Worm (Caenorhabditis elegans) whole organism, L3 larva: ENCODE results near the gene srg-56.

Experiments
- R02D3.7 ChIP-seq: fragments of 150-350 bp; optimal IDR thresholded peaks from 2 replicates; lab custom pipeline; 2014; ENCODE audit warnings: missing biosample characterization, missing genetic modification characterization
- ZK546.5 ChIP-seq: sonication (generic microtip); optimal IDR thresholded peaks from 2 replicates; lab custom pipeline; 2017; ENCODE audit warnings: missing biosample characterization, missing genetic modification characterization
- aly-2 ChIP-seq: fragments of 150-350 bp; optimal IDR thresholded peaks from 2 replicates; lab custom pipeline; 2014; ENCODE audit warnings: missing biosample characterization, missing genetic modification characterization
- ama-1 ChIP-seq: fragments of 150-350 bp; optimal IDR thresholded peaks from 2 replicates; lab custom pipeline; 2018
- ceh-16 ChIP-seq: sonication (generic microtip); optimal IDR thresholded peaks from 2 replicates; lab custom pipeline; 2017; ENCODE audit warnings: missing biosample characterization, missing genetic modification characterization
- ceh-28 ChIP-seq: fragments of 150-350 bp; optimal IDR thresholded peaks from 2 replicates; lab custom pipeline; 2014; ENCODE audit warnings: missing biosample characterization, missing genetic modification reagents, missing genetic modification characterization
- ceh-82 ChIP-seq: fragments of 150-350 bp; optimal IDR thresholded peaks from 2 replicates; lab custom pipeline; 2014; ENCODE audit warnings: missing biosample characterization, missing genetic modification characterization
- ceh-9 ChIP-seq: sonication (generic microtip); optimal IDR thresholded peaks from 2 replicates; lab custom pipeline; 2018; ENCODE audit warnings: missing biosample characterization, missing genetic modification characterization
- egl-27 ChIP-seq: sonication (generic microtip); optimal IDR thresholded peaks from 4 replicates; lab custom pipeline; 2017; ENCODE audit warnings: missing biosample characterization, missing genetic modification reagents, missing genetic modification characterization
- elt-2 ChIP-seq: sonication (generic microtip); optimal IDR thresholded peaks from 2 replicates; lab custom pipeline; 2016; ENCODE audit warnings: missing genetic modification reagents, mild to moderate bottlenecking, missing genetic modification characterization, missing compliant biosample characterization
- elt-3 ChIP-seq, 3 experiments: fragments of 150-350 bp in 1 of 3; sonication (generic microtip) in 2 of 3; optimal IDR thresholded peaks; 2 replicates in 2 of 3; 4 replicates in 1 of 3; lab custom pipeline; 2014 to 2017; ENCODE audit warnings: missing biosample characterization in 3 of 3, missing genetic modification characterization in 3 of 3
- eor-1 ChIP-seq, 2 experiments: fragments of 150-350 bp; optimal IDR thresholded peaks; 2 replicates each; lab custom pipeline; 2014 to 2018; ENCODE audit warnings: missing biosample characterization in 2 of 2, missing genetic modification characterization in 2 of 2
- fkh-10 ChIP-seq: sonication (generic microtip); optimal IDR thresholded peaks from 2 replicates; lab custom pipeline; 2017; ENCODE audit warnings: missing biosample characterization, missing genetic modification reagents, missing genetic modification characterization
- fos-1 ChIP-seq: fragments of 150-350 bp; optimal IDR thresholded peaks from 2 replicates; lab custom pipeline; 2014; ENCODE audit warnings: missing biosample characterization, missing genetic modification characterization
- hmg-11 ChIP-seq: sonication (generic microtip); optimal IDR thresholded peaks from 2 replicates; lab custom pipeline; 2016; ENCODE audit warnings: missing genetic modification characterization, missing compliant biosample characterization
- lin-15B ChIP-seq: fragments of 150-350 bp; optimal IDR thresholded peaks from 2 replicates; lab custom pipeline; 2014; ENCODE audit warnings: missing biosample characterization, missing genetic modification characterization
- mml-1 ChIP-seq: fragments of 150-350 bp; sonication (generic microtip); optimal IDR thresholded peaks from 3 replicates; lab custom pipeline; 2014; ENCODE audit warnings: missing biosample characterization, missing genetic modification characterization
- nfya-1 ChIP-seq: sonication (generic microtip); optimal IDR thresholded peaks from 2 replicates; lab custom pipeline; 2017; ENCODE audit warnings: missing genetic modification characterization, mild to moderate bottlenecking, missing compliant biosample characterization, antibody characterized with exemption, moderate library complexity; ENCODE audit not compliant: insufficient read depth
- nhr-11 ChIP-seq: fragments of 150-350 bp; optimal IDR thresholded peaks from 2 replicates; lab custom pipeline; 2014; ENCODE audit warnings: missing biosample characterization, missing genetic modification characterization
- nhr-12 ChIP-seq: fragments of 150-350 bp; optimal IDR thresholded peaks from 2 replicates; lab custom pipeline; 2014; ENCODE audit warnings: missing biosample characterization, missing genetic modification characterization
- nhr-23 ChIP-seq: fragments of 150-350 bp; optimal IDR thresholded peaks from 2 replicates; lab custom pipeline; 2014; ENCODE audit warnings: missing biosample characterization, missing genetic modification reagents, missing genetic modification characterization
- nhr-237 ChIP-seq: fragments of 150-350 bp; optimal IDR thresholded peaks from 2 replicates; lab custom pipeline; 2014; ENCODE audit warnings: missing biosample characterization, missing genetic modification characterization
- nhr-25 ChIP-seq: sonication (generic microtip); optimal IDR thresholded peaks from 2 replicates; lab custom pipeline; 2017; ENCODE audit warnings: missing biosample characterization, missing genetic modification characterization
- nhr-28 ChIP-seq: fragments of 150-350 bp; optimal IDR thresholded peaks from 2 replicates; lab custom pipeline; 2014; ENCODE audit warnings: missing biosample characterization, missing genetic modification characterization
- nhr-76 ChIP-seq: fragments of 150-350 bp; sonication (generic microtip); optimal IDR thresholded peaks from 5 replicates; lab custom pipeline; 2014; ENCODE audit warnings: missing biosample characterization, missing genetic modification characterization
- pha-4 ChIP-seq: fragments of 150-350 bp; optimal IDR thresholded peaks from 2 replicates; lab custom pipeline; 2014; ENCODE audit warnings: missing biosample characterization, missing genetic modification reagents, missing genetic modification characterization
- pqm-1 ChIP-seq: fragments of 150-350 bp; optimal IDR thresholded peaks from 2 replicates; lab custom pipeline; 2017; ENCODE audit warnings: missing biosample characterization, missing genetic modification characterization, inconsistent platforms
- sea-2 ChIP-seq: fragments of 150-350 bp; sonication (generic microtip); optimal IDR thresholded peaks from 4 replicates; lab custom pipeline; 2014; ENCODE audit warnings: missing biosample characterization, missing genetic modification reagents, missing genetic modification characterization
- skn-1 ChIP-seq: fragments of 150-350 bp; optimal IDR thresholded peaks from 2 replicates; lab custom pipeline; 2014; ENCODE audit warnings: missing biosample characterization, missing genetic modification characterization
- snpc-4 ChIP-seq: fragments of 150-350 bp; optimal IDR thresholded peaks from 2 replicates; lab custom pipeline; 2014; ENCODE audit warnings: missing biosample characterization, missing genetic modification characterization
- tbx-2 ChIP-seq: sonication (generic microtip); optimal IDR thresholded peaks from 2 replicates; lab custom pipeline; 2016; ENCODE audit warnings: mild to moderate bottlenecking, missing genetic modification characterization, missing compliant biosample characterization
- unc-39 ChIP-seq: sonication (generic microtip); optimal IDR thresholded peaks from 4 replicates; lab custom pipeline; 2017; ENCODE audit warnings: missing biosample characterization, missing genetic modification characterization
- unc-62 ChIP-seq: fragments of 150-350 bp; sonication (generic microtip); optimal IDR thresholded peaks from 4 replicates; lab custom pipeline; 2014; ENCODE audit warnings: missing biosample characterization, missing genetic modification reagents, missing genetic modification characterization
- zag-1 ChIP-seq: fragments of 150-350 bp; optimal IDR thresholded peaks from 2 replicates; lab custom pipeline; 2014; ENCODE audit warnings: missing biosample characterization, missing genetic modification characterization
- ztf-11 ChIP-seq: fragments of 150-350 bp; optimal IDR thresholded peaks from 2 replicates; lab custom pipeline; 2014; ENCODE audit warnings: missing biosample characterization, missing genetic modification characterization

srg-56 gene

ce11 chrV:2757226-2757893 lies 19.3 kb upstream of the srg-56 start, which contains the start of gene srx-28:
TSS of gene srx-28 (minus strand) at chrV:2757276.
- TF ChIP-seq ceh-82 (tag; lab: Kevin White, UChicago) (no peak), pqm-1 (no peak), snpc-4 (tag; lab: Kevin White, UChicago) (no peak), ama-1 (lab: Kevin White, UChicago) (no peak), skn-1 (tag; lab: Kevin White, UChicago) (no peak), eor-1 (tag; optimal IDR thresholded peaks at IDR 0.05; lab: Kevin White, UChicago) (no peak)

ce11 chrV:2753007-2753406 lies 14.9 kb upstream of the srg-56 start, which contains the start of gene srx-26:
TSS of gene srx-26 (minus strand) at chrV:2753107.
- TF ChIP-seq R02D3.7 (tag; lab: Kevin White, UChicago) (no peak), ztf-11 (tag; lab: Kevin White, UChicago) (no peak), egl-27 (tag; lab: Kevin White, UChicago) (no peak), ceh-9 (tag; lab: Kevin White, UChicago) (no peak), nhr-11 (tag; lab: Kevin White, UChicago) (no peak), snpc-4 (tag; lab: Kevin White, UChicago) (no peak), fkh-10 (no peak), pha-4 (no peak)

- TF ChIP-seq R02D3.7 (tag; lab: Kevin White, UChicago) (no peak), nhr-76 (tag; lab: Kevin White, UChicago) (no peak), unc-39 (no peak), elt-2 (tag; lab: Kevin White, UChicago) (no peak)
These were observed 11.9 kb upstream of the srg-56 start, which contains the start of gene srx-24 for ce11 chrV:2750006-2750405. TSS of gene srx-24 (minus strand) at chrV:2750106.

ce11 chrV:2746404-2746803 lies 8.3 kb upstream of the srg-56 start:
- TF ChIP-seq zag-1 = no peak
- no peak for TF ChIP-seq ceh-28
- no peak for TF ChIP-seq nhr-76 (tag; lab: Kevin White, UChicago)
- TF ChIP-seq tbx-2 (tag; lab: Kevin White, UChicago) = no peak
- no peak for TF ChIP-seq nfya-1 (tag; lab: Kevin White, UChicago)
- no peak for TF ChIP-seq nhr-237 (tag; lab: Kevin White, UChicago)
- TF ChIP-seq aly-2 (tag; lab: Kevin White, UChicago) = no peak
- no peak for TF ChIP-seq ceh-16 (tag; lab: Kevin White, UChicago)
- no peak for TF ChIP-seq nhr-23 (tag; lab: Kevin White, UChicago)
- TF ChIP-seq skn-1 (tag; lab: Kevin White, UChicago) = no peak
- TF ChIP-seq nhr-25 (tag; lab: Kevin White, UChicago) = no peak
- TF ChIP-seq pha-4 = no peak
- TF ChIP-seq hmg-11 (tag; lab: Kevin White, UChicago) = no peak
- no peak for TF ChIP-seq unc-62 (GFP tag; lab: Kevin White, UChicago)
- TF ChIP-seq sea-2 = no peak
- TF ChIP-seq fos-1 (tag; lab: Kevin White, UChicago) = no peak

- TF ChIP-seq nhr-237 (tag; lab: Kevin White, UChicago) = no peak
- no peak for TF ChIP-seq fkh-10
- TF ChIP-seq ceh-16 (tag; lab: Kevin White, UChicago) = no peak
- TF ChIP-seq ZK546.5 (tag; lab: Kevin White, UChicago) = no peak
- TF ChIP-seq nhr-25 (tag; lab: Kevin White, UChicago) = no peak
- TF ChIP-seq mml-1 (tag; lab: Kevin White, UChicago) = no peak
- TF ChIP-seq ztf-11 (tag; lab: Kevin White, UChicago) = no peak
- no peak for TF ChIP-seq ceh-82 (tag; lab: Kevin White, UChicago)
- no peak for TF ChIP-seq nhr-28 (tag; lab: Kevin White, UChicago)
- TF ChIP-seq lin-15B (tag; lab: Kevin White, UChicago) = no peak
- TF ChIP-seq egl-27 (tag; lab: Kevin White, UChicago) = no peak
- no peak for TF ChIP-seq skn-1 (tag; lab: Kevin White, UChicago)
- TF ChIP-seq elt-3 (tag; optimal IDR thresholded peaks at IDR 0.05; lab: Kevin White, UChicago) = no peak
- TF ChIP-seq nhr-23 (tag; lab: Kevin White, UChicago) = no peak
- no peak for TF ChIP-seq nhr-12 (tag; lab: Kevin White, UChicago)
These were observed 4.2 kb upstream of the srg-56 start, which contains the start of gene srg-62 for ce11 chrV:2742298-2742697. TSS of gene srg-62 (minus strand) at chrV:2742398.
